Fruit fly (Drosophila melanogaster): ENCODE results near the gene CG13056.

DNA sequence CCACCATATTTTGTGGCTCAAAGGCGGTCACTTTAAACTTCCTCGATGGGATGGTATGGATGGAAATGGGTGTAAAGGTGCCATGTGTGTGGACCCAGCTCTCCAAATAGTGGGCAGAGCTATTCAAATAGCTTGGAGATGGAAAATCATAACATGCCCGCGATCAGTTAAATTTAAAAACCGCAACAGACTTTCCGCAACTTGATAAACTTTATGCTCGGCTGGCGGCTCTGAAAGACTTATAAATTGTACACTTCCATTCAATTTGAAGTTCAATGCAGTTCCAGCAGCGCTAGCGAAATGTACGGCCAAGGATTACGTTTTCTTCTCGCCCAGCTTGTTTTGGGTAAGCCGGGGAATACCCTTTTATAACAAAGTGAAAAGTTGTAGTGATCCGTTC, 12.9 kb downstream of the CG13056 start, which contains the start of gene CG33257:
- TF ChIP-seq Sin3A (optimal IDR thresholded peaks at IDR 0.05) (no peak), Myc (optimal IDR thresholded peaks at IDR 0.05) (no peak)
